Worm (Caenorhabditis elegans): ENCODE results near the gene srx-122.

The srx-122 gene

DNA sequence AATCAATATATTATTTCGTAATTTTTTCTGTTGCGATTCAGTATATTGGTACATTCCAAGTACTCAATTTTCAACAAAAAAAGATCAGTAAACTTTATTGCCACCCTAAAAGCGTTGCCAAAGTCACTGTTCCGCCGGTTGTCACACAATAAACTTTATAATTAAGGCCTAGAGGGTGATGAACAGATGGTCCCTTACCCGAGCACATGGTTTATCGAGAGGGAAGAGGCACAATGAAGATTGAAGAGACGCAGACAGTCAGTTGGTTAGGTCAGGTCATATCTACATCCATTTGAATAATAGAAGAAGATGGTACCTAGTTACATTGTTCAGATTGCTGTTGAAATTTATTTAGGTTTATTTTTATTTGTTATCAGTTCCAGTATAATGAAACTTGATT, 40.9 kb downstream of the srx-122 start:
- peak; percentile 37 for TF ChIP-seq hlh-30 (tag; optimal IDR thresholded peaks at IDR 0.05; ENCODE audit: insufficient read depth)
- peak; percentile 30 for TF ChIP-seq hlh-8 (tag; optimal IDR thresholded peaks at IDR 0.05)
- TF ChIP-seq ceh-2 (tag; optimal IDR thresholded peaks at IDR 0.05): no peak
- no peak for TF ChIP-seq zip-5 (tag; optimal IDR thresholded peaks at IDR 0.05)

DNA sequence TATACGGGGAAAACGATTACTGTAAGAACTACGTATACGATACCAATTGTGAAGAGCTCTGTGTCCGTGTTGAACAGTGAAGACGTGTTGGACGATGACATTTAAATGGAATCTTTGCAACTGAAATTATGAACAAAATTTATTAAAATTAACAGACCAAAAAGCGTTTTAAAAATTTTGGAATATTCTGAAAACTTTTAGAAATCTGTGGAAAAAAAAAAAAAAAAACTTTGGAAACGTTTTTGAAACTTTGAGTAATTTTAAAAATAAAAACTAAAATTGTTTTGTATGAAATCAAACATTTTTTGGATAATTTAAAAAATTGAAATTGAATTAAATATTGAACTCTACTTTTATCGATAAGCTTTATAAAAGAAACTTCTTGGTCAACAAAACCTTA, 41.6 kb downstream of the srx-122 start, which contains the start of gene srt-63:
Gene srt-63, minus strand, starts transcription at position 101 of the 400 bp plus-strand sequence.
- TF ChIP-seq ref-2 (tag; optimal IDR thresholded peaks at IDR 0.05) (no peak), lim-6 (tag; optimal IDR thresholded peaks at IDR 0.05) (no peak), pha-4 (tag; optimal IDR thresholded peaks at IDR 0.05) (no peak), odd-2 (tag; optimal IDR thresholded peaks at IDR 0.05) (no peak), T23F11.4 (GFP tag; optimal IDR thresholded peaks at IDR 0.05) (no peak)

DNA sequence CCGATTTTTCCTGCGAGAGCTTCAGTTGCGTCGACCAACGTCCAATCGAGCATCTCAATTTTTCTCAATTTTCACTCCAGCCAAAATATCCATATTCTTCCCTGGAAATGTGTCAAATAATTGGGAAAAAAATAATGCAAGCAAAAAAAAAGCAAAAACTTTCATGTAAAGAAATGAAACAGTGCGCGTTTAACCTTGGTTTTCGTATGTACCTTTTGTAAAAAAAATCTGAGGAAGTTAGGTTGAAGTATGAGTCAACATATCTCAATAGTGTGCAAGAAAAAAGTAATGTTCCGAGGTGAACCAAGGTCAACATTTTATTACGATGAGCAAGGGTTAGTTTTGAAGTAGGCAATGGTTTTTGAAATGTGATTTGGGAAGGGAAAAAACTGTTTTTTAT, 47.5 kb downstream of the srx-122 start, which contains the start of gene T28A11.13:
Gene T28A11.13, minus strand, starts transcription at position 101 of the 400 bp plus-strand sequence.
- TF ChIP-seq pha-2 (tag; optimal IDR thresholded peaks at IDR 0.05): no peak
- TF ChIP-seq fax-1 (tag; optimal IDR thresholded peaks at IDR 0.05): no peak
- TF ChIP-seq K02D7.2 (tag; optimal IDR thresholded peaks at IDR 0.05): no peak
- no peak for TF ChIP-seq syd-9 (tag; optimal IDR thresholded peaks at IDR 0.05)
- TF ChIP-seq pros-1 (tag; optimal IDR thresholded peaks at IDR 0.05): no peak
- TF ChIP-seq ceh-9 (tag; optimal IDR thresholded peaks at IDR 0.05): no peak
- TF ChIP-seq ztf-16 (tag; optimal IDR thresholded peaks at IDR 0.05): no peak
- no peak for TF ChIP-seq ceh-2 (tag; optimal IDR thresholded peaks at IDR 0.05)
- no peak for TF ChIP-seq madf-2 (tag; optimal IDR thresholded peaks at IDR 0.05)
- TF ChIP-seq pha-4 (tag; optimal IDR thresholded peaks at IDR 0.05): no peak
- TF ChIP-seq unc-3 (GFP tag; conservative IDR thresholded peaks at IDR 0.05): no peak
- no peak for TF ChIP-seq unc-3 (tag; optimal IDR thresholded peaks at IDR 0.05)

DNA sequence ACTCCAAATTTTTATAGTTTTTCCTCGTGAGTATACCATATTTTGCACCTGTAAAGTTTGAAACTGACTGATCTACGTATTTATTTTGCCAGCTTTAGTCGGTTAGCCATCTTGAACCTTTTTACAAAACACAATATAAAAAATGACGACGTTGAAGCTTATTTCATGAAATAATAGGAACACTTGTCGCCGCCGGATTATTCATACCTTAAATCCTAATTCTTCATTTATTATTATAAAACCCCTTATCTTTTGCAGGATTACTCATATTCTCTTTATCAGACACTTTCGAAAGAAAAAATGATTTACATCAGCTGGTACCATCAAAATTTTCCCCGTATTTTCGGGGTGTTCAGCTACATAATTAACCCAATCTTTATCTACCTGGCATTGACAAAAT, 50.1 kb downstream of the srx-122 start, which contains the start of gene srj-8:
Gene srj-8, plus strand, starts transcription at position 301 of the 400 bp plus-strand sequence.
- no peak for TF ChIP-seq unc-3 (GFP tag; conservative IDR thresholded peaks at IDR 0.05)
- no peak for TF ChIP-seq unc-3 (tag; optimal IDR thresholded peaks at IDR 0.05)
- no peak for TF ChIP-seq T23F11.4 (GFP tag; optimal IDR thresholded peaks at IDR 0.05)
- no peak for TF ChIP-seq elt-2 (tag; optimal IDR thresholded peaks at IDR 0.05)
- no peak for TF ChIP-seq ceh-6 (GFP tag; optimal IDR thresholded peaks at IDR 0.05)
- no peak for TF ChIP-seq hlh-15 (tag; optimal IDR thresholded peaks at IDR 0.05)
- no peak for TF ChIP-seq elt-4 (tag; optimal IDR thresholded peaks at IDR 0.05)
